Fruit fly (Drosophila melanogaster) whole organism, prepupa: ENCODE measurements around the gene CG7065.

Source experiments
- Blimp-1 ChIP-seq: fragments of 200-800 bp; sonication (Bioruptor generic); optimal IDR thresholded peaks from 3 replicates; lab custom pipeline; 2017; ENCODE audit warnings: missing biosample characterization, missing genetic modification characterization, mild to moderate bottlenecking, moderate library complexity, missing genetic modification reagents
- CG10631 ChIP-seq: fragments of 200-800 bp; sonication (Bioruptor generic); optimal IDR thresholded peaks from 2 replicates; lab custom pipeline; 2016; ENCODE audit warnings: missing biosample characterization, missing genetic modification characterization
- CG10669 ChIP-seq: fragments of 200-800 bp; sonication (Bioruptor generic); optimal IDR thresholded peaks from 3 replicates; lab custom pipeline; 2018; ENCODE audit warnings: missing biosample characterization, mild to moderate bottlenecking, missing genetic modification characterization, moderate library complexity
- CG11294 ChIP-seq: fragments of 200-800 bp; sonication (Bioruptor generic); IDR thresholded peaks from 2 replicates; pipeline ENCODE4 v1.3.6; 2022; ENCODE audit warnings: missing biosample characterization, missing genetic modification characterization
- CG11902 ChIP-seq: fragments of 200-800 bp; sonication (Bioruptor generic); optimal IDR thresholded peaks from 3 replicates; lab custom pipeline; 2016; ENCODE audit warnings: missing biosample characterization, missing genetic modification characterization
- CG15336 ChIP-seq: fragments of 200-800 bp; sonication (Bioruptor generic); IDR thresholded peaks from 2 replicates; pipeline ENCODE4 v1.3.6; 2022; ENCODE audit warnings: missing biosample characterization, missing genetic modification characterization
- CG1621 ChIP-seq: fragments of 200-800 bp; sonication (Bioruptor generic); optimal IDR thresholded peaks from 3 replicates; lab custom pipeline; 2018; ENCODE audit warnings: missing biosample characterization, mild to moderate bottlenecking, missing genetic modification characterization
- CG16779 ChIP-seq: fragments of 200-800 bp; sonication (Bioruptor generic); optimal IDR thresholded peaks from 3 replicates; lab custom pipeline; 2017; ENCODE audit warnings: missing biosample characterization, mild to moderate bottlenecking, missing genetic modification characterization
- CG3032 ChIP-seq: fragments of 200-800 bp; optimal IDR thresholded peaks from 2 replicates; lab custom pipeline; 2019; ENCODE audit warnings: missing biosample characterization, mild to moderate bottlenecking, missing genetic modification characterization, moderate library complexity
- CG31627 ChIP-seq: fragments of 200-800 bp; sonication (Bioruptor generic); optimal IDR thresholded peaks from 3 replicates; lab custom pipeline; 2016; ENCODE audit warnings: missing biosample characterization, missing genetic modification characterization
- CG32006 ChIP-seq: fragments of 200-800 bp; sonication (Bioruptor generic); optimal IDR thresholded peaks from 3 replicates; lab custom pipeline; 2017; ENCODE audit warnings: missing biosample characterization, mild to moderate bottlenecking, missing genetic modification characterization
- CG34406 ChIP-seq: fragments of 200-800 bp; sonication (Bioruptor generic); optimal IDR thresholded peaks from 3 replicates; lab custom pipeline; 2016; ENCODE audit warnings: missing biosample characterization, missing genetic modification characterization
- CG3919 ChIP-seq: fragments of 200-800 bp; sonication (Bioruptor generic); optimal IDR thresholded peaks from 3 replicates; lab custom pipeline; 2016; ENCODE audit warnings: missing biosample characterization, missing genetic modification characterization
- CG4318 ChIP-seq: fragments of 200-800 bp; sonication (Bioruptor generic); optimal IDR thresholded peaks from 3 replicates; lab custom pipeline; 2017; ENCODE audit warnings: missing biosample characterization, mild to moderate bottlenecking, missing genetic modification characterization
- CG6163 ChIP-seq: fragments of 200-800 bp; sonication (Bioruptor generic); IDR thresholded peaks from 3 replicates; pipeline ENCODE4 v1.3.6; 2022; ENCODE audit warnings: missing biosample characterization, missing genetic modification characterization
- CG6276 ChIP-seq: fragments of 200-800 bp; sonication (Bioruptor generic); optimal IDR thresholded peaks from 2 replicates; lab custom pipeline; 2017; ENCODE audit warnings: missing biosample characterization, mild to moderate bottlenecking, missing genetic modification characterization
- CG6792 ChIP-seq: fragments of 200-800 bp; sonication (Bioruptor generic); optimal IDR thresholded peaks from 3 replicates; lab custom pipeline; 2016; ENCODE audit warnings: missing biosample characterization, missing genetic modification characterization
- CG6854 ChIP-seq: fragments of 200-800 bp; sonication (Bioruptor generic); optimal IDR thresholded peaks from 2 replicates; lab custom pipeline; 2017; ENCODE audit warnings: missing biosample characterization, mild to moderate bottlenecking, missing genetic modification characterization
- CG8119 ChIP-seq: fragments of 200-800 bp; sonication (Bioruptor generic); IDR thresholded peaks from 3 replicates; pipeline ENCODE4 v1.3.6; 2022; ENCODE audit warnings: missing biosample characterization, missing genetic modification characterization
- CG8319 ChIP-seq: fragments of 200-800 bp; sonication (Bioruptor generic); optimal IDR thresholded peaks from 3 replicates; lab custom pipeline; 2016; ENCODE audit warnings: missing biosample characterization, missing genetic modification characterization
- CG8632 ChIP-seq: fragments of 200-800 bp; sonication (Bioruptor generic); optimal IDR thresholded peaks from 3 replicates; lab custom pipeline; 2016; ENCODE audit warnings: missing biosample characterization, missing genetic modification characterization
- CG9139 ChIP-seq: fragments of 200-800 bp; sonication (Bioruptor generic); optimal IDR thresholded peaks from 3 replicates; lab custom pipeline; 2017; ENCODE audit warnings: missing biosample characterization, mild to moderate bottlenecking, missing genetic modification characterization
- Eip75B ChIP-seq: fragments of 200-800 bp; sonication (Bioruptor generic); optimal IDR thresholded peaks from 3 replicates; lab custom pipeline; 2016; ENCODE audit warnings: missing biosample characterization, missing genetic modification characterization
- Eip78C ChIP-seq: fragments of 200-800 bp; sonication (Bioruptor generic); peaks from one replicate; lab custom pipeline; 2016; ENCODE audit warnings: missing biosample characterization, missing genetic modification characterization
- Eip93F ChIP-seq: fragments of 200-800 bp; sonication (Bioruptor generic); optimal IDR thresholded peaks from 2 replicates; lab custom pipeline; 2016; ENCODE audit warnings: missing biosample characterization, mild to moderate bottlenecking, missing genetic modification characterization
- Ets21C ChIP-seq: fragments of 200-800 bp; sonication (Bioruptor generic); optimal IDR thresholded peaks from 3 replicates; lab custom pipeline; 2016; ENCODE audit warnings: missing biosample characterization, missing genetic modification characterization
- Ets96B ChIP-seq: fragments of 200-800 bp; optimal IDR thresholded peaks from 2 replicates; lab custom pipeline; 2019; ENCODE audit warnings: missing biosample characterization, mild to moderate bottlenecking, missing genetic modification characterization, moderate library complexity
- Gug ChIP-seq: fragments of 200-800 bp; sonication (Bioruptor generic); IDR thresholded peaks from 2 replicates; pipeline ENCODE4 v1.3.6; 2022; ENCODE audit warnings: missing biosample characterization, missing genetic modification characterization
- Hr38 ChIP-seq: sonication (Bioruptor generic); optimal IDR thresholded peaks from 2 replicates; lab custom pipeline; 2016; ENCODE audit warnings: missing biosample characterization, missing genetic modification characterization
- Hr39 ChIP-seq: fragments of 200-800 bp; sonication (Bioruptor generic); optimal IDR thresholded peaks from 2 replicates; lab custom pipeline; 2016; ENCODE audit warnings: missing biosample characterization, missing genetic modification characterization
- Hr4 ChIP-seq: fragments of 200-800 bp; sonication (Bioruptor generic); optimal IDR thresholded peaks from 3 replicates; lab custom pipeline; 2016; ENCODE audit warnings: missing biosample characterization, missing genetic modification characterization
- Lpt ChIP-seq: fragments of 200-800 bp; sonication (Bioruptor generic); optimal IDR thresholded peaks from 3 replicates; lab custom pipeline; 2016; ENCODE audit warnings: missing biosample characterization, missing genetic modification characterization
- Met ChIP-seq: fragments of 200-800 bp; sonication (Bioruptor generic); optimal IDR thresholded peaks from 3 replicates; lab custom pipeline; 2016; ENCODE audit warnings: missing biosample characterization, missing genetic modification characterization
- Smox ChIP-seq: fragments of 200-800 bp; sonication (Bioruptor generic); optimal IDR thresholded peaks from 3 replicates; lab custom pipeline; 2016; ENCODE audit warnings: missing biosample characterization, missing genetic modification characterization
- Sox102F ChIP-seq: fragments of 200-800 bp; sonication (Bioruptor generic); optimal IDR thresholded peaks from 2 replicates; lab custom pipeline; 2016; ENCODE audit warnings: missing biosample characterization, mild to moderate bottlenecking, missing genetic modification characterization
- Sox14 ChIP-seq: fragments of 200-800 bp; sonication (Bioruptor generic); optimal IDR thresholded peaks from 3 replicates; lab custom pipeline; 2016; ENCODE audit warnings: missing biosample characterization, missing genetic modification characterization
- Sox15 ChIP-seq: fragments of 200-800 bp; sonication (Bioruptor generic); optimal IDR thresholded peaks from 3 replicates; lab custom pipeline; 2016; ENCODE audit warnings: missing biosample characterization, missing genetic modification characterization
- achi ChIP-seq: fragments of 200-800 bp; sonication (Bioruptor generic); optimal IDR thresholded peaks from 3 replicates; lab custom pipeline; 2016; ENCODE audit warnings: missing biosample characterization, missing genetic modification characterization
- acj6 ChIP-seq: fragments of 200-800 bp; sonication (Bioruptor generic); optimal IDR thresholded peaks from 3 replicates; lab custom pipeline; 2016; ENCODE audit warnings: missing biosample characterization, missing genetic modification characterization
- cyc ChIP-seq: fragments of 200-800 bp; sonication (Bioruptor generic); optimal IDR thresholded peaks from 3 replicates; lab custom pipeline; 2016; ENCODE audit warnings: missing biosample characterization, missing genetic modification characterization
- dac ChIP-seq: fragments of 200-800 bp; sonication (Bioruptor generic); optimal IDR thresholded peaks from 2 replicates; lab custom pipeline; 2017; ENCODE audit warnings: missing biosample characterization, mild to moderate bottlenecking, missing genetic modification characterization
- eg ChIP-seq: fragments of 200-800 bp; sonication (Bioruptor generic); IDR thresholded peaks from 3 replicates; pipeline ENCODE4 v1.3.6; 2022; ENCODE audit warnings: missing biosample characterization, missing genetic modification characterization
- esn ChIP-seq: fragments of 200-800 bp; sonication (Bioruptor generic); optimal IDR thresholded peaks from 2 replicates; lab custom pipeline; 2016; ENCODE audit warnings: missing biosample characterization, mild to moderate bottlenecking, missing genetic modification characterization, moderate library complexity
- fd59A ChIP-seq: fragments of 200-800 bp; sonication (Bioruptor generic); optimal IDR thresholded peaks from 2 replicates; lab custom pipeline; 2017; ENCODE audit warnings: missing biosample characterization, mild to moderate bottlenecking, missing genetic modification characterization, missing genetic modification reagents
- fd85E ChIP-seq: fragments of 200-800 bp; sonication (Bioruptor generic); optimal IDR thresholded peaks from 3 replicates; lab custom pipeline; 2016; ENCODE audit warnings: missing biosample characterization, missing genetic modification characterization
- fkh ChIP-seq: fragments of 200-800 bp; sonication (Bioruptor generic); optimal IDR thresholded peaks from 3 replicates; lab custom pipeline; 2017; ENCODE audit warnings: missing biosample characterization, mild to moderate bottlenecking, missing genetic modification characterization, moderate library complexity
- net ChIP-seq: fragments of 200-800 bp; sonication (Bioruptor generic); optimal IDR thresholded peaks from 3 replicates; lab custom pipeline; 2016; ENCODE audit warnings: missing biosample characterization, missing genetic modification characterization
- pdm3 ChIP-seq: fragments of 200-800 bp; sonication (Bioruptor generic); optimal IDR thresholded peaks from 3 replicates; lab custom pipeline; 2016; ENCODE audit warnings: missing biosample characterization, missing genetic modification characterization
- salr ChIP-seq, 2 experiments: fragments of 200-800 bp; sonication (Bioruptor generic); optimal IDR thresholded peaks; 3 replicates each; lab custom pipeline; 2016 to 2018; ENCODE audit warnings: missing biosample characterization in 2 of 2, missing genetic modification characterization in 2 of 2, mild to moderate bottlenecking in 1 of 2
- spab ChIP-seq: fragments of 200-800 bp; sonication (Bioruptor generic); optimal IDR thresholded peaks from 2 replicates; lab custom pipeline; 2017; ENCODE audit warnings: missing biosample characterization, mild to moderate bottlenecking, missing genetic modification characterization, missing genetic modification reagents
- ss ChIP-seq, 2 experiments: fragments of 200-800 bp; sonication (Bioruptor generic); optimal IDR thresholded peaks; 2 replicates in 1 of 2; 3 replicates in 1 of 2; lab custom pipeline; 2017 to 2018; ENCODE audit warnings: mild to moderate bottlenecking in 2 of 2, missing biosample characterization in 2 of 2, missing genetic modification characterization in 2 of 2, moderate library complexity in 1 of 2
- svp ChIP-seq: fragments of 200-800 bp; sonication (Bioruptor generic); peaks from one replicate; lab custom pipeline; 2016; ENCODE audit warnings: missing biosample characterization, missing genetic modification characterization
- topi ChIP-seq: fragments of 200-800 bp; sonication (Bioruptor generic); optimal IDR thresholded peaks from 3 replicates; lab custom pipeline; 2016; ENCODE audit warnings: missing biosample characterization, missing genetic modification characterization
- vri ChIP-seq: fragments of 200-800 bp; sonication (Bioruptor generic); optimal IDR thresholded peaks from 3 replicates; lab custom pipeline; 2016; ENCODE audit warnings: missing biosample characterization, mild to moderate bottlenecking, missing genetic modification characterization

CG7065 gene

DNA sequence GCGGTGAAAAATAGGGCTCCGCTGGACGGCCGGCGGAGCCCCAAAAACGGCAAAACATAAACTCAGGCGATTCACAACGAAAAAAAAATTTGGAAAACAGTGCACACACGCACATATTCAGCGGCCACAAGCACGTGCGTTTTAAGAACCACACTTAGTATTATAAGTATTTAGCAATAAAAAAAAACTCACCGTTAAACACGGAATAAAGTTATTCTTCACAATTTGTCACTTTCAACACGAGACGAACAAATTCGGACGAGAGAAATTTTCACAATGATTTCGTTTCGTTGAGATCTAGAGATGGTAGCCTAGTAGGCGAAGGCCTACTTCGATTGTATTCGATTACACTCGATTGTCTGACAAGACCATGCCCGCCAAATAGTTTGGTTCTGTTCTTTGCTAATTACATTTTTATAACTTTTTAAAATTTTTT is 14.1 kb downstream of the CG7065 start, which contains the start of gene His3.3B:
His3.3B (minus strand) TSS at position 282 of the 436 bp plus-strand sequence.
- TF ChIP-seq salr (GFP tag; optimal IDR thresholded peaks at IDR 0.05; lab: Kevin White, UChicago) (no peak), CG3919 (GFP tag; lab: Kevin White, UChicago) (no peak), cyc (GFP tag; lab: Kevin White, UChicago) (no peak), fkh (GFP tag; lab: Kevin White, UChicago) (no peak), spab (GFP tag; lab: Kevin White, UChicago) (no peak), eg (GFP tag; lab: Robert Waterston, UW) (no peak; the same call in 2 of the 3 replicates), acj6 (GFP tag; lab: Kevin White, UChicago) (no peak), fd85E (peak; percentile 3), CG16779 (tag; lab: Kevin White, UChicago) (no peak), Eip75B (GFP tag; lab: Kevin White, UChicago) (no peak), CG11902 (GFP tag; lab: Kevin White, UChicago) (no peak), CG6854 (GFP tag; lab: Kevin White, UChicago) (peak; percentile 15), Hr4 (no peak), dac (GFP tag; lab: Kevin White, UChicago) (no peak), Smox (GFP tag; lab: Kevin White, UChicago) (no peak), CG9139 (no peak), vri (GFP tag; lab: Kevin White, UChicago) (peak; percentile 33), ss (GFP tag; optimal IDR thresholded peaks at IDR 0.05; lab: Kevin White, UChicago) (no peak), CG6276 (GFP tag; lab: Kevin White, UChicago) (no peak), CG1621 (no peak), Lpt (no peak), fd59A (GFP tag; lab: Kevin White, UChicago) (no peak), CG11294 (no peak), CG8119 (GFP tag; lab: Robert Waterston, UW) (no peak), Sox102F (peak; percentile 32), CG31627 (no peak), Met (GFP tag; lab: Kevin White, UChicago) (no peak), achi (GFP tag; lab: Kevin White, UChicago) (no peak), CG10669 (GFP tag; lab: Kevin White, UChicago) (no peak), Sox15 (GFP tag; lab: Kevin White, UChicago) (no peak), Blimp-1 (GFP tag; lab: Kevin White, UChicago) (no peak), CG8319 (GFP tag; lab: Kevin White, UChicago) (no peak), pdm3 (GFP tag; lab: Kevin White, UChicago) (no peak), topi (GFP tag; lab: Kevin White, UChicago) (peak; percentile 31), Hr38 (GFP tag; lab: Kevin White, UChicago) (no peak), svp (peak; percentile 60), Eip93F (GFP tag; lab: Kevin White, UChicago) (peak; percentile 2), CG6792 (GFP tag; lab: Kevin White, UChicago) (no peak), esn (GFP tag; lab: Kevin White, UChicago) (peak; percentile 11), CG15336 (GFP tag; lab: Robert Waterston, UW) (no peak), CG32006 (no peak), CG8632 (peak; percentile 2), Ets21C (GFP tag; lab: Kevin White, UChicago) (no peak), CG4318 (GFP tag; lab: Kevin White, UChicago) (no peak), CG34406 (GFP tag; lab: Kevin White, UChicago) (no peak), CG6163 (GFP tag; lab: Robert Waterston, UW) (no peak), Ets96B (tag; lab: Kevin White, UChicago) (no peak), Eip78C (GFP tag; lab: Kevin White, UChicago) (peak; percentile 64), Hr39 (GFP tag; lab: Kevin White, UChicago) (no peak), CG10631 (GFP tag; lab: Kevin White, UChicago) (no peak), Sox14 (peak; percentile 15), CG3032 (tag; lab: Kevin White, UChicago) (no peak), net (no peak), Gug (GFP tag; lab: Robert Waterston, UW) (no peak)
